Worm (Caenorhabditis elegans): ENCODE results near the gene aak-2.

The aak-2 gene

ce11 chrX:16842935-16843334, 47.0 kb downstream of the aak-2 start:
- TF ChIP-seq sox-4 (tag; optimal IDR thresholded peaks at IDR 0.05) (no peak), C04F5.9 (tag; optimal IDR thresholded peaks at IDR 0.05) (no peak), egl-27 (tag; optimal IDR thresholded peaks at IDR 0.05) (no peak), unc-30 (tag; optimal IDR thresholded peaks at IDR 0.05) (no peak), sup-37 (GFP tag; optimal IDR thresholded peaks at IDR 0.05) (no peak), lin-35 (GFP tag; optimal IDR thresholded peaks at IDR 0.05) (no peak), nhr-90 (tag; optimal IDR thresholded peaks at IDR 0.05; ENCODE audit: poor library complexity) (no peak), fkh-8 (tag; optimal IDR thresholded peaks at IDR 0.05) (no peak), fkh-10 (GFP tag; optimal IDR thresholded peaks at IDR 0.05) (no peak), Y116A8C.19 (tag; optimal IDR thresholded peaks at IDR 0.05; ENCODE audit: borderline replicate concordance) (no peak), zip-4 (GFP tag; optimal IDR thresholded peaks at IDR 0.05) (no peak), ces-1 (GFP tag; optimal IDR thresholded peaks at IDR 0.05) (no peak), C34B4.2 (tag; optimal IDR thresholded peaks at IDR 0.05) (no peak), nhr-19 (GFP tag; conservative IDR thresholded peaks at IDR 0.05) (no peak), mef-2 (tag; optimal IDR thresholded peaks at IDR 0.05) (no peak), blmp-1 (tag; optimal IDR thresholded peaks at IDR 0.05) (no peak)

ce11 chrX:16844924-16845323, 49.0 kb downstream of the aak-2 start, which contains the start of gene F41G4.8:
F41G4.8 (minus strand) TSS chrX:16845024.
- TF ChIP-seq mep-1 (tag; optimal IDR thresholded peaks at IDR 0.05) (no peak), lin-14 (GFP tag; optimal IDR thresholded peaks at IDR 0.05) (no peak), zip-4 (GFP tag; optimal IDR thresholded peaks at IDR 0.05) (no peak)
